3 fruit fly cellular contexts compared by ENCODE assay signal in the genomic region with DNA sequence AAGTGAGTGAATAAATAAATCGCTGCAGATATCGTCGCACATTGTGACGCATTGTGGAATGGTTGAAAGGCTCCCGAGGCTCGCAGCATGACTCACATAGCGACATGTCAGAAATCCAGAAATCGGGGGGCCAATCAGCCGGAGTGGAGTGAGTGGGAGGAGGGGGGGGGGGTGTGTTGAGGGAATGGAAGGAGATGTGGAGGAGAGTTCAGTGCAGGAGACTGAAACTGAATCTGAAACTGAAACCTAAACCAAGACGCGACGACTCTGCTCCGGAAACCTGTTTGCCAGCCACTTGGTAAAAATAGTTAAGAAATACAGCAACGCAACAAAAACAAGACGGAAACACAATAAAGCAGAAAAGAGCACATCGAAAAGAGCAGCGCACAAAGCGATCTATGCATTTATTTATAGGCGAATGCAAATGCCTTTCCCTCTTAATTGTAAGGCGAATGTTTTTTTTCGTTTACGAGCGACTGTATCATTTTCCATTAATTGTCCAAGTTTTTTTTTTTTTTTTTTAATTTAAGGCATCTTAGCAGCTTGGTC.
TF ChIP-seq lines count a peak whose summit lies in the region.

No protein-coding gene starts in this region.

- no peak for TF ChIP-seq CTCF in whole organism, embryonic (GFP tag; optimal IDR thresholded peaks at IDR 0.05; lab: Kevin White, UChicago)

TF ChIP-seq in whole organism, embryonic, 481 proteins besides CTCF, POLR2A, EP300 and RAD21:
- peak; percentile 2 for TF ChIP-seq Blimp-1 (GFP tag; optimal IDR thresholded peaks at IDR 0.05; lab: Kevin White, UChicago)
- TF ChIP-seq chinmo (GFP tag; IDR thresholded peaks at IDR 0.05; lab: Robert Waterston, UW; ENCODE audit: partially characterized antibody): 0 out of 4 replicates have a peak, but pooled peaks have one; percentile 18
- TF ChIP-seq CG15011 (GFP tag; optimal IDR thresholded peaks at IDR 0.05; lab: Kevin White, UChicago): no peak
- peak; percentile 66 for TF ChIP-seq nom (GFP tag; optimal IDR thresholded peaks at IDR 0.05; lab: Kevin White, UChicago)
- no peak for TF ChIP-seq CG7271 (tag; optimal IDR thresholded peaks at IDR 0.05; lab: Kevin White, UChicago)
- TF ChIP-seq crol (GFP tag; IDR thresholded peaks at IDR 0.05; lab: Robert Waterston, UW): peak; percentile 67
- no peak for TF ChIP-seq cg (GFP tag; optimal IDR thresholded peaks at IDR 0.05; lab: Kevin White, UChicago)

TF ChIP-seq in whole organism, prepupa, 60 proteins besides CTCF, POLR2A, EP300 and RAD21:
- TF ChIP-seq CG1621 (tag; optimal IDR thresholded peaks at IDR 0.05; lab: Kevin White, UChicago) (peak; percentile 77), Smox (GFP tag; optimal IDR thresholded peaks at IDR 0.05; lab: Kevin White, UChicago) (no peak), dsx (GFP tag; optimal IDR thresholded peaks at IDR 0.05; lab: Kevin White, UChicago; ENCODE audit: poor library complexity, severe bottlenecking) (no peak), eg (GFP tag; IDR thresholded peaks at IDR 0.05; lab: Robert Waterston, UW) (no peak), CG6276 (GFP tag; optimal IDR thresholded peaks at IDR 0.05; lab: Kevin White, UChicago) (no peak), CG10631 (GFP tag; optimal IDR thresholded peaks at IDR 0.05; lab: Kevin White, UChicago) (no peak), vri (GFP tag; optimal IDR thresholded peaks at IDR 0.05; lab: Kevin White, UChicago) (no peak), ss (GFP tag; optimal IDR thresholded peaks at IDR 0.05; lab: Kevin White, UChicago) (peak in 1 of 2 experiments; percentile 57), CG6854 (GFP tag; optimal IDR thresholded peaks at IDR 0.05; lab: Kevin White, UChicago) (no peak), net (GFP tag; optimal IDR thresholded peaks at IDR 0.05; lab: Kevin White, UChicago) (no peak), CG6808 (GFP tag; optimal IDR thresholded peaks at IDR 0.05; lab: Kevin White, UChicago) (peak; percentile 52), Eip93F (GFP tag; optimal IDR thresholded peaks at IDR 0.05; lab: Kevin White, UChicago) (no peak), CG8319 (GFP tag; optimal IDR thresholded peaks at IDR 0.05; lab: Kevin White, UChicago) (no peak), CG4318 (GFP tag; optimal IDR thresholded peaks at IDR 0.05; lab: Kevin White, UChicago) (no peak), CG6163 (GFP tag; IDR thresholded peaks at IDR 0.05; lab: Robert Waterston, UW) (no peak), Gug (GFP tag; IDR thresholded peaks at IDR 0.05; lab: Robert Waterston, UW) (no peak), Blimp-1 (GFP tag; optimal IDR thresholded peaks at IDR 0.05; lab: Kevin White, UChicago) (peak; percentile 31), OdsH (GFP tag; optimal IDR thresholded peaks at IDR 0.05; lab: Kevin White, UChicago) (no peak)

TF ChIP-seq in whole organism, pupa, 21 proteins besides CTCF, POLR2A, EP300 and RAD21:
- TF ChIP-seq CG17806 (tag; optimal IDR thresholded peaks at IDR 0.05; lab: Kevin White, UChicago) (no peak), D1 (tag; optimal IDR thresholded peaks at IDR 0.05; lab: Kevin White, UChicago) (no peak), CG34367 (tag; optimal IDR thresholded peaks at IDR 0.05; lab: Kevin White, UChicago) (no peak), CG8159 (tag; optimal IDR thresholded peaks at IDR 0.05; lab: Kevin White, UChicago) (no peak), CG14655 (GFP tag; optimal IDR thresholded peaks at IDR 0.05; lab: Kevin White, UChicago) (no peak), CG13204 (GFP tag; optimal IDR thresholded peaks at IDR 0.05; lab: Kevin White, UChicago) (peak; percentile 34), CG15710 (tag; optimal IDR thresholded peaks at IDR 0.05; lab: Kevin White, UChicago) (no peak), gl (tag; optimal IDR thresholded peaks at IDR 0.05; lab: Kevin White, UChicago) (peak; percentile 22), Snoo (tag; optimal IDR thresholded peaks at IDR 0.05; lab: Kevin White, UChicago) (no peak), Pif1B (GFP tag; optimal IDR thresholded peaks at IDR 0.05; lab: Kevin White, UChicago) (no peak), CG4496 (GFP tag; IDR thresholded peaks at IDR 0.05; lab: Robert Waterston, UW) (no peak), CG10348 (GFP tag; IDR thresholded peaks at IDR 0.05; lab: Robert Waterston, UW) (no peak), EcR (GFP tag; optimal IDR thresholded peaks at IDR 0.05; lab: Kevin White, UChicago) (peak; percentile 70), Pif1A (GFP tag; optimal IDR thresholded peaks at IDR 0.05; lab: Kevin White, UChicago) (no peak), CG8301 (tag; optimal IDR thresholded peaks at IDR 0.05; lab: Kevin White, UChicago) (no peak), CG12605 (GFP tag; IDR thresholded peaks at IDR 0.05; lab: Robert Waterston, UW) (no peak)
